Worm (Caenorhabditis elegans): ENCODE data around the gene C17G10.6.
A peak's percentile ranks its signal among the peaks of the same experiment; 100 is the strongest.

The C17G10.6 gene

DNA sequence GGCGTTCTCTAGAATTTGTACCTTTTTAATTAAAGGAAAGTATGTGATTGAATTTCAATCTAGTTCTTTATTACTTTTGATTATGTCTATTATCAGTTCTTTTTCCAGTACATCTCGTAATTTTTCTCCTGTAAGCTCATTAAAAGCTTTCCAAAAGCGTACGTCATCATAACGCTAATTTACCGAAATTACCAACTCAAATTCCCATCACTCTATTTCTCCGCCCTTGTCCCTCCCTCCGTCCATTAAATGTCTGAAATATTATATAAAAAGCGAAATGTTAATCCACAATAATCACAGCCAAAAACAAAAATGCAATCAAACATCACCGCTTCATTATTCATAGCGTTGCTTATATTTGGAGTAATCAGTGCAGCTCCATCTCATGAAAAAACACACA, 48.8 kb downstream of the C17G10.6 start, which contains the start of gene ins-12:
Gene ins-12, plus strand, starts transcription at position 301 of the 400 bp plus-strand sequence.
- TF ChIP-seq lin-39 (tag; optimal IDR thresholded peaks at IDR 0.05) = no peak
- no peak for TF ChIP-seq lin-35 (GFP tag; optimal IDR thresholded peaks at IDR 0.05)
- no peak for TF ChIP-seq ceh-88 (GFP tag; IDR thresholded peaks at IDR 0.05)

DNA sequence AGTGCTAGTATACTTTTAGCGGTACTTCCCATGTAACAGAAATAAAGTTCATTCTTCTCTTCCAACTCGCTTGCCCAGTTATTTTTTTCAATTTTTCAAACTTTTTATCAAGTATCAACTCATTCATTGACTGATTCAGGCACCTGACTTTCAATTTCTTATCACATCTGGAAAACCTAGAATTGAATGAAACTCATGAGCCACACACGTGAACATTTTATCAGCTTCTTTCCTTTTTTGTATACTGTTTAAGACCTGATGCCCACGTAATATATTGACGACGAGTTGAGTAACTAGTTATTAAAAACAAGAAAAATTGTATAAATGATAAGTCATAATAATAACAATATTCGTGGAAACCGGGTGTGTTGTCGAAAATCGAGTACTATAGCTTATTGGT, 49.6 kb downstream of the C17G10.6 start:
- peak; percentile 10 for TF ChIP-seq nhr-90 (tag; optimal IDR thresholded peaks at IDR 0.05; ENCODE audit: poor library complexity)
- TF ChIP-seq efl-1 (optimal IDR thresholded peaks at IDR 0.05) = no peak
- TF ChIP-seq efl-1 (GFP tag; optimal IDR thresholded peaks at IDR 0.05 in 1 of 2) = no peak
- no peak for TF ChIP-seq sptf-1 (tag; optimal IDR thresholded peaks at IDR 0.05)
- TF ChIP-seq elt-2 (tag; optimal IDR thresholded peaks at IDR 0.05) = peak; percentile 98
- peak; percentile 4 for TF ChIP-seq nhr-20 (tag; optimal IDR thresholded peaks at IDR 0.05)
- no peak for TF ChIP-seq ets-5 (GFP tag; IDR thresholded peaks at IDR 0.05)
- peak; percentile 31 for TF ChIP-seq pqm-1 (tag; optimal IDR thresholded peaks at IDR 0.05)
- TF ChIP-seq nhr-11 (tag; optimal IDR thresholded peaks at IDR 0.05) = no peak
- no peak for TF ChIP-seq ceh-88 (GFP tag; IDR thresholded peaks at IDR 0.05)
- peak in 1 of 2 experiments; percentile 30 for TF ChIP-seq lin-35 (GFP tag; optimal IDR thresholded peaks at IDR 0.05)
- peak; percentile 18 for TF ChIP-seq nhr-71 (tag; optimal IDR thresholded peaks at IDR 0.05)
- TF ChIP-seq ces-1 (GFP tag; optimal IDR thresholded peaks at IDR 0.05) = no peak

DNA sequence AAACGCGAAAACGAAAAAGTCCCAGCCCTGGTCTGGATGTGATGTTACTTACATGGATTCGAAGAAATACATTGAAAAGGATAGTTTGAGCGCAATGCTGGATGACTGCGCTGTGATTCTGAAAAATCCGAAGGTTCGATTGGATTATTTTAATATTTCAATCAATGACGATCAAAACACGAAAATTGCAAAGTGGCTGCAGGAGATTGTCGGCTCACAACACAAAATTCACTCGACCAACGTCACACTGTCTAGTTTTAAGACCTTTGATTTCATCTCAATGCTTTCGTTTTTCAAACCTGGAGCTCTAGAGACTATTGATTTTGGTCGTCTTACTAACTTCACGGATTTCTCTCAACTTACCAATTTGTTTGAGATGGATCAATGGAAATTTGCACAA, 51.6 kb downstream of the C17G10.6 start, which contains the start of gene C17C3.5:
Gene C17C3.5, plus strand, starts transcription at position 301 of the 400 bp plus-strand sequence.
- no peak for TF ChIP-seq irx-1 (tag; optimal IDR thresholded peaks at IDR 0.05)
- TF ChIP-seq fkh-4 (tag; optimal IDR thresholded peaks at IDR 0.05; ENCODE audit: borderline replicate concordance) = no peak
